Worm (Caenorhabditis elegans): ENCODE measurements around the gene rif-1.1.

DNA sequence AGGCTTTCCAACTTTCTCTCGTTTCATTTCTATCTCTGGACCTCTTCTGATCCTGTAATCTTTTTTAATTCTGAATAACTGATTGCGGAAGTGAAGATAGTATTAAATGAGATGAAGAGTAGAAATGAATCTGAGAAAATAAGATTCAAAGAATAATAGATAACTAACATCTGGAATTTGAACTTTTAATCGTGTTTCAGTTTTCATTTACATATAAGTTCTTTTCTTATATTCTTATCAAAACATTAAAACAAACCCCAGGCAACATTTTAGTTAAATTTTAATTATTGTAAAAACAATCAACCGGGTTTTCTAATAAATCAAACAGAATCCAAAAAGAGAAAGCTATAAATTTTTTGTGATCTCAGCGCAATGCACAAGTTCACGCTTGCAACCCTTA is 7.9 kb downstream of the rif-1.1 start:
- TF ChIP-seq pha-4 (tag; optimal IDR thresholded peaks at IDR 0.05), result no peak
- TF ChIP-seq unc-62 (GFP tag; optimal IDR thresholded peaks at IDR 0.05), result no peak
